Worm (Caenorhabditis elegans) whole organism, midembryonic: ENCODE results near the gene sqrd-1.

ENCODE experiments used
- T22C8.4 ChIP-seq: fragments of 200-800 bp; sonication (Bioruptor generic); IDR thresholded peaks from 2 replicates; pipeline ENCODE4 v1.3.6; 2022; ENCODE audit warnings: missing genetic modification characterization, missing compliant biosample characterization
- cog-1 ChIP-seq: sonication (generic microtip); optimal IDR thresholded peaks from 2 replicates; lab custom pipeline; 2016; ENCODE audit warnings: missing genetic modification characterization, missing compliant biosample characterization
- flt-1 ChIP-seq: fragments of 200-800 bp; sonication (Bioruptor generic); IDR thresholded peaks from 2 replicates; pipeline ENCODE4 v1.3.6; 2022; ENCODE audit warnings: missing genetic modification characterization, missing compliant biosample characterization
- klf-2 ChIP-seq: fragments of 200-800 bp; sonication (Bioruptor generic); conservative IDR thresholded peaks from 2 replicates; pipeline ENCODE4 v1.3.6; 2022; ENCODE audit warnings: missing genetic modification reagents, missing genetic modification characterization, missing compliant biosample characterization
- med-1 ChIP-seq: sonication (generic microtip); optimal IDR thresholded peaks from 2 replicates; lab custom pipeline; 2017; ENCODE audit warnings: missing genetic modification characterization, mild to moderate bottlenecking, missing compliant biosample characterization, antibody characterized with exemption, missing genetic modification reagents; ENCODE audit not compliant: insufficient read depth
- ref-1 ChIP-seq: fragments of 200-800 bp; sonication (Bioruptor generic); conservative IDR thresholded peaks from 2 replicates; pipeline ENCODE4 v1.3.6; 2022; ENCODE audit warnings: missing genetic modification reagents, missing genetic modification characterization, missing compliant biosample characterization
- tab-1 ChIP-seq: fragments of 200-800 bp; sonication (Bioruptor generic); IDR thresholded peaks from 2 replicates; pipeline ENCODE4 v1.3.6; 2022; ENCODE audit warnings: missing genetic modification characterization, missing compliant biosample characterization
- ztf-23 ChIP-seq: fragments of 200-800 bp; sonication (Bioruptor generic); IDR thresholded peaks from 2 replicates; pipeline ENCODE4 v1.3.6; 2022; ENCODE audit warnings: missing genetic modification reagents, missing genetic modification characterization, missing compliant biosample characterization
- ztf-29 ChIP-seq: fragments of 200-800 bp; sonication (Bioruptor generic); IDR thresholded peaks from 2 replicates; pipeline ENCODE4 v1.3.6; 2022; ENCODE audit warnings: missing genetic modification reagents, missing genetic modification characterization, missing compliant biosample characterization

Gene sqrd-1

ce11 chrIV:14250113-14250512 is 30.4 kb downstream of the sqrd-1 start, which contains the start of gene srab-24:
Gene srab-24 (minus strand): TSS chrIV:14250213.
- TF ChIP-seq ztf-29 (GFP tag; lab: Robert Waterston, UW): no peak
- TF ChIP-seq ztf-23: no peak
- TF ChIP-seq cog-1: no peak
- no peak for TF ChIP-seq flt-1
- no peak for TF ChIP-seq klf-2
- TF ChIP-seq med-1: no peak
- no peak for TF ChIP-seq tab-1 (GFP tag; lab: Robert Waterston, UW)

DNA sequence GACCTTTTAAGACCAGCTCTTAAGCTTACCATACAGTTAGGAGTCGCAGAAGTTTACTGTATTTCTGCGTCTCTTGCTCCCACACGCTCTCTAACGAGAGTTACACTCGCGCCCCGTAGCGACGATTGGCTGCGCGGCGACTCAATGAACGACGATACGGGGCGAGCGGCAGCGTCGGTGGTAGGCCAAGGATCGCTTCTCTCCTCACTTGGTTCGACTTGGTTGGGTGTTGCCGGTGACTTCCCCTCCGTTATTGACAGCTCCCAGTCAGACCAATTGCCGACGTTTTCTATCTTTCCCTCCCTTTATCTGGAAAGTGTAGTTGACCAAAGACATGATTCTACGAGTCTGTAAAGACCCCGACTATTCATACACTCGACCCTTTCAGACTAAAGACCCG is 35.9 kb downstream of the sqrd-1 start:
- TF ChIP-seq ztf-23 (no peak), med-1 (no peak), ref-1 (no peak), T22C8.4 (no peak), ztf-29 (GFP tag; lab: Robert Waterston, UW) (no peak), tab-1 (GFP tag; lab: Robert Waterston, UW) (no peak), flt-1 (no peak), cog-1 (no peak), klf-2 (no peak)

ce11 chrIV:14257528-14257927 is 37.9 kb downstream of the sqrd-1 start:
- TF ChIP-seq klf-2 (no peak), med-1 (no peak), cog-1 (no peak), ztf-29 (GFP tag; lab: Robert Waterston, UW) (no peak), T22C8.4 (no peak), tab-1 (GFP tag; lab: Robert Waterston, UW) (no peak), flt-1 (no peak), ref-1 (no peak), ztf-23 (no peak)

- TF ChIP-seq cog-1: no peak
- no peak for TF ChIP-seq klf-2
- no peak for TF ChIP-seq T22C8.4
- TF ChIP-seq ref-1: no peak
- TF ChIP-seq ztf-23: no peak
- TF ChIP-seq ztf-29 (GFP tag; lab: Robert Waterston, UW): no peak
- no peak for TF ChIP-seq med-1
- no peak for TF ChIP-seq tab-1 (GFP tag; lab: Robert Waterston, UW)
- no peak for TF ChIP-seq flt-1
These were observed 39.5 kb downstream of the sqrd-1 start for ce11 chrIV:14259197-14259596.

DNA sequence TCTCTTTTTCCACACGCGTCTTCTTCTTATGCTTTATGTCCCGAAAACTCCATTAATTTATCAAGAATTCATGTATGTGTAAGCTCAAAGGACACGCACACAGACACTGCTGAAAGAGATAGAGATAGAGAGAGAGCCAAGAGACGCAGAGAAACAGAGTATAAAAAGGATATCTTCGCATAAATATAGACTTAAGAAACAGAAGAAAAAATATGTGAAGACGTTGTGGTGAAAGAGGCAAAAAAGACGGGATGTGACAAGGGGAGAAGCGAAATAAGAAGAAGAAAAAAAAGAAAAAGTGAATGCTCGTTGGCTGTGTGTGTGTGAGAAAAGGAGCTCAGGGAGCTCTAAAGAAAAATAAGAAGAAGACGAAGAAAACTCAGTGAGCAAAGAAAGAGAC is 41.1 kb downstream of the sqrd-1 start:
- no peak for TF ChIP-seq klf-2
- no peak for TF ChIP-seq ztf-29 (GFP tag; lab: Robert Waterston, UW)
- no peak for TF ChIP-seq cog-1
- TF ChIP-seq ztf-23: no peak
- TF ChIP-seq med-1: no peak
- TF ChIP-seq ref-1: no peak
- TF ChIP-seq flt-1: no peak
- no peak for TF ChIP-seq tab-1 (GFP tag; lab: Robert Waterston, UW)
- no peak for TF ChIP-seq T22C8.4

ce11 chrIV:14268882-14269281 is 49.2 kb downstream of the sqrd-1 start:
- TF ChIP-seq klf-2 (no peak), med-1 (no peak), ztf-29 (GFP tag; lab: Robert Waterston, UW) (no peak), flt-1 (no peak), T22C8.4 (no peak), ztf-23 (no peak), ref-1 (no peak), tab-1 (GFP tag; lab: Robert Waterston, UW) (no peak), cog-1 (no peak)

ce11 chrIV:14269932-14270331 is 50.3 kb downstream of the sqrd-1 start:
- no peak for TF ChIP-seq ztf-29 (GFP tag; lab: Robert Waterston, UW)
- no peak for TF ChIP-seq klf-2
- TF ChIP-seq cog-1: no peak
- TF ChIP-seq med-1: no peak
- no peak for TF ChIP-seq ref-1
- no peak for TF ChIP-seq ztf-23
- TF ChIP-seq T22C8.4: no peak
- TF ChIP-seq tab-1 (GFP tag; lab: Robert Waterston, UW): no peak
- no peak for TF ChIP-seq flt-1

- TF ChIP-seq ref-1 (no peak), flt-1 (no peak), med-1 (no peak), tab-1 (GFP tag; lab: Robert Waterston, UW) (no peak), cog-1 (no peak), T22C8.4 (no peak), ztf-29 (GFP tag; lab: Robert Waterston, UW) (no peak)
These were observed 52.9 kb downstream of the sqrd-1 start for ce11 chrIV:14272561-14272960.
